Worm (Caenorhabditis elegans) whole organism, L4 larva: ENCODE results near the gene rnp-7.

Experiments
- D1046.2 ChIP-seq: fragments of 200-800 bp; sonication (Bioruptor generic); IDR thresholded peaks from 2 replicates; pipeline ENCODE4 v1.3.6; 2022; ENCODE audit warnings: missing genetic modification characterization, missing compliant biosample characterization
- F10B5.3 ChIP-seq: sonication (generic microtip); optimal IDR thresholded peaks from 2 replicates; lab custom pipeline; 2016; ENCODE audit warnings: mild to moderate bottlenecking, missing genetic modification characterization, missing compliant biosample characterization
- F37D6.2 ChIP-seq: sonication (generic microtip); optimal IDR thresholded peaks from 2 replicates; lab custom pipeline; 2016; ENCODE audit warnings: mild to moderate bottlenecking, missing genetic modification characterization, missing compliant biosample characterization
- F44E2.7 ChIP-seq: fragments of 200-800 bp; sonication (Bioruptor generic); IDR thresholded peaks from 2 replicates; pipeline ENCODE4 v2.1.2; 2022; ENCODE audit warnings: missing genetic modification characterization, missing compliant biosample characterization
- F49E8.2 ChIP-seq: sonication (generic microtip); optimal IDR thresholded peaks from 2 replicates; lab custom pipeline; 2016; ENCODE audit warnings: missing compliant biosample characterization, mild to moderate bottlenecking, missing genetic modification characterization, borderline replicate concordance
- Y48G9A.11 ChIP-seq: fragments of 200-800 bp; sonication (Bioruptor generic); IDR thresholded peaks from 2 replicates; pipeline ENCODE4 v1.3.6; 2022; ENCODE audit warnings: missing genetic modification reagents, missing genetic modification characterization, missing compliant biosample characterization
- Y5F2A.4 ChIP-seq: fragments of 200-800 bp; sonication (Bioruptor generic); optimal IDR thresholded peaks from 2 replicates; lab custom pipeline; 2018; ENCODE audit warnings: mild to moderate bottlenecking, missing genetic modification characterization, missing compliant biosample characterization
- Y75B8A.6 ChIP-seq: fragments of 200-800 bp; sonication (Bioruptor generic); IDR thresholded peaks from 2 replicates; pipeline ENCODE4 v1.3.6; 2022; ENCODE audit warnings: missing genetic modification reagents, missing genetic modification characterization, missing compliant biosample characterization
- ZK337.2 ChIP-seq: fragments of 200-800 bp; sonication (Bioruptor generic); IDR thresholded peaks from 2 replicates; pipeline ENCODE4 v1.3.6; 2022; ENCODE audit warnings: missing genetic modification reagents, missing genetic modification characterization, missing compliant biosample characterization
- aly-2 ChIP-seq: sonication (generic microtip); optimal IDR thresholded peaks from 2 replicates; lab custom pipeline; 2018; ENCODE audit warnings: missing biosample characterization, missing genetic modification characterization
- arid-1 ChIP-seq: fragments of 200-800 bp; sonication (Bioruptor generic); conservative IDR thresholded peaks from 2 replicates; pipeline ENCODE4 v1.3.6; 2022; ENCODE audit warnings: missing genetic modification reagents, missing genetic modification characterization, missing compliant biosample characterization
- ceh-28 ChIP-seq: fragments of 150-350 bp; optimal IDR thresholded peaks from 2 replicates; lab custom pipeline; 2014; ENCODE audit warnings: missing biosample characterization, missing genetic modification reagents, missing genetic modification characterization
- ceh-32 ChIP-seq: sonication (generic microtip); optimal IDR thresholded peaks from 2 replicates; lab custom pipeline; 2016; ENCODE audit warnings: mild to moderate bottlenecking, missing genetic modification characterization, missing compliant biosample characterization; ENCODE audit not compliant: poor library complexity
- ctbp-1 ChIP-seq: fragments of 200-800 bp; sonication (Bioruptor generic); IDR thresholded peaks from 2 replicates; pipeline ENCODE4 v1.3.6; 2022; ENCODE audit warnings: missing genetic modification reagents, missing genetic modification characterization, missing compliant biosample characterization
- daf-8 ChIP-seq: fragments of 200-800 bp; sonication (Bioruptor generic); IDR thresholded peaks from 2 replicates; pipeline ENCODE4 v1.3.6; 2022; ENCODE audit warnings: missing genetic modification characterization, missing compliant biosample characterization
- duxl-1 ChIP-seq: sonication (generic microtip); optimal IDR thresholded peaks from 2 replicates; lab custom pipeline; 2016; ENCODE audit warnings: mild to moderate bottlenecking, missing genetic modification characterization, moderate library complexity, missing compliant biosample characterization; ENCODE audit not compliant: poor library complexity
- dve-1 ChIP-seq: sonication (generic microtip); optimal IDR thresholded peaks from 2 replicates; lab custom pipeline; 2017; ENCODE audit warnings: antibody characterized with exemption, mild to moderate bottlenecking, missing genetic modification characterization, missing compliant biosample characterization; ENCODE audit not compliant: insufficient read depth
- egl-27 ChIP-seq: sonication (generic microtip); optimal IDR thresholded peaks from 3 replicates; lab custom pipeline; 2017; ENCODE audit warnings: missing biosample characterization, missing genetic modification reagents, missing genetic modification characterization
- gei-8 ChIP-seq: fragments of 200-800 bp; sonication (Bioruptor generic); optimal IDR thresholded peaks from 2 replicates; lab custom pipeline; 2018; ENCODE audit warnings: mild to moderate bottlenecking, missing genetic modification characterization, missing compliant biosample characterization
- hlh-11 ChIP-seq: fragments of 200-800 bp; sonication (Bioruptor generic); optimal IDR thresholded peaks from 2 replicates; lab custom pipeline; 2018; ENCODE audit warnings: mild to moderate bottlenecking, missing genetic modification characterization, missing compliant biosample characterization
- hlh-30 ChIP-seq: sonication (generic microtip); optimal IDR thresholded peaks from 2 replicates; lab custom pipeline; 2017; ENCODE audit warnings: antibody characterized with exemption, mild to moderate bottlenecking, missing genetic modification characterization, missing compliant biosample characterization; ENCODE audit not compliant: insufficient read depth
- jun-1 ChIP-seq: fragments of 150-350 bp; optimal IDR thresholded peaks from 2 replicates; lab custom pipeline; 2014; ENCODE audit warnings: missing biosample characterization, missing genetic modification reagents, missing genetic modification characterization
- lin-1 ChIP-seq: fragments of 200-800 bp; sonication (Bioruptor generic); IDR thresholded peaks from 2 replicates; pipeline ENCODE4 v1.3.6; 2022; ENCODE audit warnings: missing genetic modification reagents, missing genetic modification characterization, missing compliant biosample characterization
- lin-13 ChIP-seq: fragments of 150-350 bp; optimal IDR thresholded peaks from 2 replicates; lab custom pipeline; 2014; ENCODE audit warnings: missing biosample characterization, missing genetic modification reagents, missing genetic modification characterization
- lir-3 ChIP-seq: sonication (generic microtip); optimal IDR thresholded peaks from 2 replicates; lab custom pipeline; 2016; ENCODE audit warnings: mild to moderate bottlenecking, missing genetic modification characterization, missing compliant biosample characterization
- madf-9 ChIP-seq: fragments of 200-800 bp; sonication (Bioruptor generic); conservative IDR thresholded peaks from 2 replicates; pipeline ENCODE4 v1.3.6; 2022; ENCODE audit warnings: missing genetic modification reagents, missing genetic modification characterization, missing compliant biosample characterization
- mdl-1 ChIP-seq, 2 experiments: fragments of 150-350 bp in 1 of 2; sonication (generic microtip) in 1 of 2; optimal IDR thresholded peaks; 2 replicates each; lab custom pipeline; 2014 to 2017; ENCODE audit warnings: missing biosample characterization in 2 of 2, missing genetic modification characterization in 2 of 2
- mes-2 ChIP-seq: sonication (generic microtip); optimal IDR thresholded peaks from 2 replicates; lab custom pipeline; 2016; ENCODE audit warnings: missing genotype, mild to moderate bottlenecking, missing genetic modification characterization, missing compliant biosample characterization; ENCODE audit not compliant: poor library complexity, severe bottlenecking
- mxl-2 ChIP-seq: fragments of 200-800 bp; sonication (Bioruptor generic); conservative IDR thresholded peaks from 2 replicates; pipeline ENCODE4 v1.3.6; 2022; ENCODE audit warnings: missing genetic modification reagents, missing genetic modification characterization, missing compliant biosample characterization
- mxl-3 ChIP-seq: fragments of 200-800 bp; sonication (Bioruptor generic); optimal IDR thresholded peaks from 2 replicates; lab custom pipeline; 2018; ENCODE audit warnings: mild to moderate bottlenecking, missing genetic modification characterization, missing compliant biosample characterization
- nhr-10 ChIP-seq: fragments of 150-350 bp; optimal IDR thresholded peaks from 2 replicates; lab custom pipeline; 2014; ENCODE audit warnings: missing biosample characterization, missing genetic modification characterization
- nhr-102 ChIP-seq: sonication (generic microtip); optimal IDR thresholded peaks from 2 replicates; lab custom pipeline; 2016; ENCODE audit warnings: mild to moderate bottlenecking, missing genetic modification characterization, moderate library complexity, missing compliant biosample characterization
- nhr-11 ChIP-seq: fragments of 150-350 bp; optimal IDR thresholded peaks from 2 replicates; lab custom pipeline; 2014; ENCODE audit warnings: missing biosample characterization, missing genetic modification characterization
- nhr-111 ChIP-seq: fragments of 200-800 bp; sonication (Bioruptor generic); optimal IDR thresholded peaks from 2 replicates; lab custom pipeline; 2018; ENCODE audit warnings: mild to moderate bottlenecking, missing genetic modification characterization, missing compliant biosample characterization
- nhr-237 ChIP-seq: sonication (generic microtip); optimal IDR thresholded peaks from 2 replicates; lab custom pipeline; 2017; ENCODE audit warnings: missing biosample characterization, missing genetic modification characterization
- nhr-25 ChIP-seq: sonication (generic microtip); optimal IDR thresholded peaks from 2 replicates; lab custom pipeline; 2017; ENCODE audit warnings: missing genetic modification characterization, mild to moderate bottlenecking, missing compliant biosample characterization, antibody characterized with exemption, moderate library complexity, borderline replicate concordance; ENCODE audit not compliant: insufficient read depth
- nhr-42 ChIP-seq: fragments of 200-800 bp; sonication (Bioruptor generic); IDR thresholded peaks from 2 replicates; pipeline ENCODE4 v1.3.6; 2022; ENCODE audit warnings: missing genetic modification characterization, missing compliant biosample characterization
- nhr-77 ChIP-seq: fragments of 150-350 bp; optimal IDR thresholded peaks from 2 replicates; lab custom pipeline; 2014; ENCODE audit warnings: missing biosample characterization, missing genetic modification characterization
- pha-4 ChIP-seq, 2 experiments: fragments of 150-350 bp in 1 of 2; fragments of 200-800 bp in 1 of 2; sonication (Bioruptor generic) in 1 of 2; IDR thresholded peaks in 1 of 2; optimal IDR thresholded peaks in 1 of 2; 2 replicates each; pipeline versions ENCODE4 v1.3.6 to Lab custom; 2014 to 2022; ENCODE audit warnings: missing genetic modification characterization in 2 of 2, missing genetic modification reagents in 2 of 2, missing biosample characterization in 1 of 2, missing compliant biosample characterization in 1 of 2
- pqm-1 ChIP-seq: sonication (generic microtip); optimal IDR thresholded peaks from 2 replicates; lab custom pipeline; 2017; ENCODE audit warnings: missing biosample characterization, missing genetic modification characterization
- saeg-2 ChIP-seq: fragments of 200-800 bp; sonication (Bioruptor generic); IDR thresholded peaks from 2 replicates; pipeline ENCODE4 v1.3.6; 2022; ENCODE audit warnings: missing genetic modification reagents, missing genetic modification characterization, missing compliant biosample characterization
- snpc-1.2 ChIP-seq: fragments of 200-800 bp; sonication (Bioruptor generic); IDR thresholded peaks from 2 replicates; pipeline ENCODE4 v1.3.6; 2022; ENCODE audit warnings: missing genetic modification reagents, missing genetic modification characterization, missing compliant biosample characterization
- snpc-4 ChIP-seq: fragments of 150-350 bp; optimal IDR thresholded peaks from 2 replicates; lab custom pipeline; 2014; ENCODE audit warnings: missing biosample characterization, missing genetic modification characterization
- spr-1 ChIP-seq: sonication (generic microtip); optimal IDR thresholded peaks from 2 replicates; lab custom pipeline; 2016; ENCODE audit warnings: mild to moderate bottlenecking, missing genetic modification characterization, missing compliant biosample characterization
- spr-3 ChIP-seq: fragments of 200-800 bp; sonication (Bioruptor generic); optimal IDR thresholded peaks from 2 replicates; lab custom pipeline; 2018; ENCODE audit warnings: mild to moderate bottlenecking, missing genetic modification characterization, missing compliant biosample characterization
- unc-130 ChIP-seq: sonication (generic microtip); optimal IDR thresholded peaks from 2 replicates; lab custom pipeline; 2016; ENCODE audit warnings: missing genetic modification reagents, missing genetic modification characterization, missing compliant biosample characterization
- vab-7 ChIP-seq: fragments of 200-800 bp; sonication (Bioruptor generic); IDR thresholded peaks from 2 replicates; pipeline ENCODE4 v1.3.6; 2022; ENCODE audit warnings: missing genetic modification reagents, missing genetic modification characterization, missing compliant biosample characterization
- zfp-2 ChIP-seq: sonication (generic microtip); optimal IDR thresholded peaks from 2 replicates; lab custom pipeline; 2016; ENCODE audit warnings: mild to moderate bottlenecking, missing genetic modification characterization, missing compliant biosample characterization
- zip-2 ChIP-seq: fragments of 150-350 bp; optimal IDR thresholded peaks from 2 replicates; lab custom pipeline; 2014; ENCODE audit warnings: missing biosample characterization, missing genetic modification characterization

Gene rnp-7

ce11 chrIII:7153747-7154238, 7.2 kb downstream of the rnp-7 start, which contains the start of gene ogt-1 (continued):
- peak; percentile 28 for TF ChIP-seq lin-13 (GFP tag; lab: Kevin White, UChicago)
- peak; percentile 32 for TF ChIP-seq ceh-28 (tag; lab: Kevin White, UChicago)
- no peak for TF ChIP-seq zip-2 (tag; lab: Kevin White, UChicago)
- TF ChIP-seq Y5F2A.4 = no peak
- TF ChIP-seq spr-3 = peak; percentile 24
- TF ChIP-seq lin-1 (GFP tag; lab: Robert Waterston, UW) = peak; percentile 31; the same call in 1 of the 2 replicates
- TF ChIP-seq nhr-111 (GFP tag; lab: Kevin White, UChicago) = no peak
- TF ChIP-seq aly-2 = no peak
- TF ChIP-seq saeg-2 = 0 out of 2 replicates have a peak, but pooled peaks have one; percentile 37
- no peak for TF ChIP-seq nhr-237
- TF ChIP-seq dve-1 = peak; percentile 89
- TF ChIP-seq nhr-11 = peak; percentile 47
- TF ChIP-seq Y48G9A.11 (GFP tag; lab: Robert Waterston, UW) = no peak
- peak; percentile 33 for TF ChIP-seq spr-1
- peak; percentile 88 for TF ChIP-seq hlh-30 (tag; lab: Kevin White, UChicago)
- no peak for TF ChIP-seq mxl-3
- peak; percentile 84 for TF ChIP-seq ctbp-1 (GFP tag; lab: Robert Waterston, UW)
- peak; percentile 65 for TF ChIP-seq jun-1
- no peak for TF ChIP-seq mxl-2
- no peak for TF ChIP-seq ZK337.2 (GFP tag; lab: Robert Waterston, UW)
- no peak for TF ChIP-seq snpc-4 (tag; lab: Kevin White, UChicago)
- TF ChIP-seq mdl-1 (tag; optimal IDR thresholded peaks at IDR 0.05; lab: Kevin White, UChicago) = peak; percentile 87 to 88
- no peak for TF ChIP-seq lir-3 (tag; lab: Kevin White, UChicago)
- TF ChIP-seq F44E2.7 (GFP tag; lab: Robert Waterston, UW) = no peak
- no peak for TF ChIP-seq nhr-42
- peak; percentile 89 for TF ChIP-seq hlh-11 (tag; lab: Kevin White, UChicago)
- TF ChIP-seq egl-27 (tag; lab: Kevin White, UChicago) = no peak
- no peak for TF ChIP-seq D1046.2 (GFP tag; lab: Robert Waterston, UW)
- TF ChIP-seq nhr-102 (tag; lab: Kevin White, UChicago) = peak; percentile 34
- TF ChIP-seq nhr-10 (tag; lab: Kevin White, UChicago) = peak; percentile 51
- no peak for TF ChIP-seq Y75B8A.6 (GFP tag; lab: Robert Waterston, UW)
- TF ChIP-seq nhr-25 (tag; lab: Kevin White, UChicago) = peak; percentile 35
- peak; percentile 57 for TF ChIP-seq arid-1 (GFP tag; lab: Robert Waterston, UW)
- no peak for TF ChIP-seq pqm-1 (tag; lab: Kevin White, UChicago)
- TF ChIP-seq pha-4 (GFP tag; IDR thresholded peaks at IDR 0.05; lab: Robert Waterston, UW) = peak; percentile 65; the same call in 1 of the 2 replicates
- peak; percentile 91 for TF ChIP-seq pha-4 (tag; optimal IDR thresholded peaks at IDR 0.05; lab: Kevin White, UChicago)
- TF ChIP-seq mes-2 (tag; lab: Kevin White, UChicago) = peak; percentile 81
- peak; percentile 32 for TF ChIP-seq F10B5.3
- TF ChIP-seq nhr-77 (tag; lab: Kevin White, UChicago) = peak; percentile 17
- TF ChIP-seq F37D6.2 (tag; lab: Kevin White, UChicago) = peak; percentile 40
- no peak for TF ChIP-seq vab-7
- no peak for TF ChIP-seq gei-8 (GFP tag; lab: Kevin White, UChicago)
- no peak for TF ChIP-seq snpc-1.2 (GFP tag; lab: Robert Waterston, UW)
- no peak for TF ChIP-seq zfp-2 (tag; lab: Kevin White, UChicago)
- TF ChIP-seq unc-130 (GFP tag; lab: Kevin White, UChicago) = no peak
- TF ChIP-seq madf-9 = peak; percentile 25; the same call in 1 of the 2 replicates
- peak; percentile 80 for TF ChIP-seq duxl-1
- no peak for TF ChIP-seq F49E8.2 (tag; lab: Kevin White, UChicago)
- no peak for TF ChIP-seq daf-8
- TF ChIP-seq ceh-32 (tag; lab: Kevin White, UChicago) = no peak
